Worm (Caenorhabditis elegans) whole organism, mixed stage, embryonic: Measurements from ENCODE around the gene ugt-1.

Source experiments
- bed-3 ChIP-seq: fragments of 200-800 bp; sonication (Bioruptor generic); optimal IDR thresholded peaks from 3 replicates; lab custom pipeline; 2018; ENCODE audit warnings: mild to moderate bottlenecking, missing genetic modification characterization, moderate library complexity, missing compliant biosample characterization
- blmp-1 ChIP-seq: fragments of 150-350 bp; optimal IDR thresholded peaks from 2 replicates; lab custom pipeline; 2014; ENCODE audit warnings: missing biosample characterization, missing genetic modification characterization
- ceh-39 ChIP-seq: fragments of 150-350 bp; optimal IDR thresholded peaks from 2 replicates; lab custom pipeline; 2014; ENCODE audit warnings: missing biosample characterization, missing genetic modification characterization
- ceh-43 ChIP-seq: fragments of 200-800 bp; sonication (Bioruptor generic); optimal IDR thresholded peaks from 2 replicates; lab custom pipeline; 2018; ENCODE audit warnings: mild to moderate bottlenecking, missing genetic modification characterization, moderate library complexity, missing compliant biosample characterization
- ces-1 ChIP-seq: fragments of 150-350 bp; optimal IDR thresholded peaks from 2 replicates; lab custom pipeline; 2014; ENCODE audit warnings: missing biosample characterization, missing genetic modification reagents, missing genetic modification characterization
- cnd-1 ChIP-seq: fragments of 200-800 bp; sonication (Bioruptor generic); optimal IDR thresholded peaks from 2 replicates; lab custom pipeline; 2018; ENCODE audit warnings: mild to moderate bottlenecking, missing genetic modification characterization, missing compliant biosample characterization
- elt-1 ChIP-seq: sonication (generic microtip); optimal IDR thresholded peaks from 2 replicates; lab custom pipeline; 2017; ENCODE audit warnings: missing genetic modification characterization, mild to moderate bottlenecking, missing compliant biosample characterization, antibody characterized with exemption, moderate library complexity, borderline replicate concordance; ENCODE audit not compliant: insufficient read depth
- elt-3 ChIP-seq: fragments of 150-350 bp; optimal IDR thresholded peaks from 2 replicates; lab custom pipeline; 2014; ENCODE audit warnings: missing biosample characterization, missing genetic modification characterization
- flh-1 ChIP-seq: fragments of 200-800 bp; sonication (Bioruptor generic); optimal IDR thresholded peaks from 2 replicates; lab custom pipeline; 2018; ENCODE audit warnings: mild to moderate bottlenecking, missing genetic modification characterization, moderate library complexity, missing compliant biosample characterization
- lsy-2 ChIP-seq: fragments of 150-350 bp; optimal IDR thresholded peaks from 2 replicates; lab custom pipeline; 2014; ENCODE audit warnings: missing biosample characterization, missing genetic modification characterization
- mep-1 ChIP-seq: fragments of 150-350 bp; optimal IDR thresholded peaks from 2 replicates; lab custom pipeline; 2017; ENCODE audit warnings: missing biosample characterization, missing genetic modification reagents, missing genetic modification characterization, inconsistent platforms
- nhr-12 ChIP-seq: fragments of 150-350 bp; optimal IDR thresholded peaks from 2 replicates; lab custom pipeline; 2014; ENCODE audit warnings: missing biosample characterization, missing genetic modification characterization
- nhr-237 ChIP-seq: fragments of 150-350 bp; optimal IDR thresholded peaks from 2 replicates; lab custom pipeline; 2014; ENCODE audit warnings: missing biosample characterization, missing genetic modification characterization
- pha-4 ChIP-seq: fragments of 150-350 bp; optimal IDR thresholded peaks from 2 replicates; lab custom pipeline; 2018; ENCODE audit warnings: missing biosample characterization, missing genetic modification reagents, missing genetic modification characterization
- sem-2 ChIP-seq: fragments of 200-800 bp; sonication (Bioruptor generic); optimal IDR thresholded peaks from 2 replicates; lab custom pipeline; 2018; ENCODE audit warnings: mild to moderate bottlenecking, missing genetic modification characterization, missing compliant biosample characterization
- snpc-4 ChIP-seq: fragments of 150-350 bp; optimal IDR thresholded peaks from 2 replicates; lab custom pipeline; 2014; ENCODE audit warnings: missing biosample characterization, missing genetic modification characterization
- sptf-1 ChIP-seq: sonication (generic microtip); optimal IDR thresholded peaks from 2 replicates; lab custom pipeline; 2017; ENCODE audit warnings: mild to moderate bottlenecking, missing genetic modification characterization, moderate library complexity, missing compliant biosample characterization
- unc-120 ChIP-seq: sonication (generic microtip); optimal IDR thresholded peaks from 2 replicates; lab custom pipeline; 2017; ENCODE audit warnings: missing genetic modification characterization, missing compliant biosample characterization; ENCODE audit not compliant: poor library complexity, severe bottlenecking
- unc-39 ChIP-seq: fragments of 150-350 bp; optimal IDR thresholded peaks from 2 replicates; lab custom pipeline; 2014; ENCODE audit warnings: missing biosample characterization, missing genetic modification characterization
- zip-8 ChIP-seq: fragments of 150-350 bp; optimal IDR thresholded peaks from 2 replicates; lab custom pipeline; 2014; ENCODE audit warnings: missing biosample characterization, missing genetic modification characterization
- ztf-11 ChIP-seq: fragments of 150-350 bp; optimal IDR thresholded peaks from 2 replicates; lab custom pipeline; 2014; ENCODE audit warnings: missing biosample characterization, missing genetic modification characterization

ugt-1 gene

ce11 chrV:10440723-10441122 lies 45.3 kb downstream of the ugt-1 start, which contains the start of gene snf-10:
snf-10 (minus strand) TSS chrV:10440823.
- TF ChIP-seq nhr-237 (no peak), sptf-1 (tag; lab: Kevin White, UChicago) (no peak), pha-4 (tag; lab: Kevin White, UChicago) (no peak), zip-8 (tag; lab: Kevin White, UChicago) (no peak), lsy-2 (tag; lab: Kevin White, UChicago) (no peak), ces-1 (no peak), elt-1 (tag; lab: Kevin White, UChicago) (no peak), cnd-1 (no peak), ceh-43 (GFP tag; lab: Kevin White, UChicago) (no peak), bed-3 (GFP tag; lab: Kevin White, UChicago) (no peak), nhr-12 (tag; lab: Kevin White, UChicago) (no peak), unc-120 (tag; lab: Kevin White, UChicago) (no peak), ztf-11 (tag; lab: Kevin White, UChicago) (no peak), snpc-4 (tag; lab: Kevin White, UChicago) (no peak), ceh-39 (tag; lab: Kevin White, UChicago) (no peak), mep-1 (tag; lab: Kevin White, UChicago) (no peak), flh-1 (no peak)

- peak; percentile 61 for TF ChIP-seq lsy-2 (tag; lab: Kevin White, UChicago)
- no peak for TF ChIP-seq zip-8 (tag; lab: Kevin White, UChicago)
- TF ChIP-seq unc-39, result no peak
- peak; percentile 8 for TF ChIP-seq unc-120 (tag; lab: Kevin White, UChicago)
- TF ChIP-seq blmp-1 (tag; lab: Kevin White, UChicago), result no peak
- TF ChIP-seq elt-3, result no peak
- no peak for TF ChIP-seq sem-2 (GFP tag; lab: Kevin White, UChicago)
Measured at ce11 chrV:10441135-10442024, 45.9 kb downstream of the ugt-1 start, which contains the start of gene pap-1. pap-1 (plus strand) TSS chrV:10441974.
